Fruit fly (Drosophila melanogaster) whole organism, embryonic: Measurements from ENCODE around the gene CG6163.

Experiments
- Abd-B ChIP-seq: fragments of 200-800 bp; sonication (Bioruptor generic); optimal IDR thresholded peaks from 2 replicates; lab custom pipeline; 2018; ENCODE audit warnings: missing biosample characterization, mild to moderate bottlenecking, missing genetic modification characterization, moderate library complexity
- Antp ChIP-seq: fragments of 200-800 bp; sonication (Bioruptor generic); optimal IDR thresholded peaks from 3 replicates; lab custom pipeline; 2016; ENCODE audit warnings: missing biosample characterization, missing genetic modification characterization
- Atf-2 ChIP-seq: fragments of 200-800 bp; sonication (Bioruptor generic); optimal IDR thresholded peaks from 2 replicates; lab custom pipeline; 2016; ENCODE audit warnings: missing biosample characterization, missing genetic modification characterization
- Atf3 ChIP-seq: fragments of 200-800 bp; sonication (Bioruptor generic); optimal IDR thresholded peaks from 3 replicates; lab custom pipeline; 2016; ENCODE audit warnings: missing biosample characterization, missing genetic modification characterization
- BEAF-32 ChIP-seq: fragments of 200-800 bp; sonication (Bioruptor generic); optimal IDR thresholded peaks from 3 replicates; lab custom pipeline; 2017; ENCODE audit warnings: missing biosample characterization, missing genetic modification characterization, mild to moderate bottlenecking, moderate library complexity, missing genetic modification reagents
- CG10209 ChIP-seq: fragments of 200-800 bp; sonication (Bioruptor generic); optimal IDR thresholded peaks from 3 replicates; lab custom pipeline; 2017; ENCODE audit warnings: missing biosample characterization, mild to moderate bottlenecking, missing genetic modification characterization, missing genetic modification reagents
- CG1024 ChIP-seq: fragments of 200-800 bp; sonication (Bioruptor generic); IDR thresholded peaks from 2 replicates; pipeline ENCODE4 v1.3.6; 2022; ENCODE audit warnings: missing biosample characterization, missing genetic modification characterization
- CG10321 ChIP-seq: fragments of 200-800 bp; sonication (Bioruptor generic); IDR thresholded peaks from 2 replicates; pipeline ENCODE4 v1.3.6; 2022; ENCODE audit warnings: missing biosample characterization, missing genetic modification characterization
- CG11398 ChIP-seq: fragments of 200-800 bp; sonication (Bioruptor generic); optimal IDR thresholded peaks from 2 replicates; lab custom pipeline; 2016; ENCODE audit warnings: missing biosample characterization, missing genetic modification characterization
- CG17328 ChIP-seq: fragments of 200-800 bp; sonication (Bioruptor generic); IDR thresholded peaks from 2 replicates; pipeline ENCODE4 v1.3.6; 2022; ENCODE audit warnings: missing biosample characterization, missing genetic modification characterization
- CG17361 ChIP-seq: fragments of 200-800 bp; sonication (Bioruptor generic); IDR thresholded peaks from 3 replicates; pipeline ENCODE4 v1.3.6; 2022; ENCODE audit warnings: missing biosample characterization, missing genetic modification characterization
- CG18011 ChIP-seq: fragments of 200-800 bp; sonication (Bioruptor generic); optimal IDR thresholded peaks from 2 replicates; lab custom pipeline; 2017; ENCODE audit warnings: missing biosample characterization, missing genetic modification characterization, mild to moderate bottlenecking, moderate library complexity, missing genotype
- CG18476 ChIP-seq: fragments of 200-800 bp; sonication (Bioruptor generic); optimal IDR thresholded peaks from 2 replicates; lab custom pipeline; 2016; ENCODE audit warnings: missing biosample characterization, mild to moderate bottlenecking, missing genetic modification characterization
- CG2116 ChIP-seq: fragments of 200-800 bp; sonication (Bioruptor generic); optimal IDR thresholded peaks from 3 replicates; lab custom pipeline; 2018; ENCODE audit warnings: missing biosample characterization, mild to moderate bottlenecking, missing genetic modification characterization
- CG2120 ChIP-seq: fragments of 200-800 bp; sonication (Bioruptor generic); optimal IDR thresholded peaks from 3 replicates; lab custom pipeline; 2016; ENCODE audit warnings: missing biosample characterization, missing genetic modification characterization
- CG2889 ChIP-seq: fragments of 200-800 bp; sonication (Bioruptor generic); IDR thresholded peaks from 3 replicates; pipeline ENCODE4 v1.3.6; 2022; ENCODE audit warnings: missing biosample characterization, missing genetic modification characterization
- CG6765 ChIP-seq: fragments of 200-800 bp; sonication (Bioruptor generic); optimal IDR thresholded peaks from 3 replicates; lab custom pipeline; 2017; ENCODE audit warnings: missing biosample characterization, mild to moderate bottlenecking, missing genetic modification characterization
- CG6854 ChIP-seq: fragments of 200-800 bp; sonication (Bioruptor generic); optimal IDR thresholded peaks from 3 replicates; lab custom pipeline; 2017; ENCODE audit warnings: missing biosample characterization, mild to moderate bottlenecking, missing genetic modification characterization
- CG7786 ChIP-seq: fragments of 200-800 bp; sonication (Bioruptor generic); optimal IDR thresholded peaks from 2 replicates; lab custom pipeline; 2016; ENCODE audit warnings: missing biosample characterization, missing genetic modification characterization
- CG7839 ChIP-seq: fragments of 200-800 bp; sonication (Bioruptor generic); optimal IDR thresholded peaks from 3 replicates; lab custom pipeline; 2018; ENCODE audit warnings: missing biosample characterization, mild to moderate bottlenecking, missing genetic modification characterization, moderate library complexity
- CG8290 ChIP-seq, 3 experiments: fragments of 200-800 bp; sonication (Bioruptor generic); optimal IDR thresholded peaks; 2 replicates each; lab custom pipeline; 2016 to 2019; ENCODE audit warnings: missing biosample characterization in 3 of 3, missing genetic modification characterization in 3 of 3, mild to moderate bottlenecking in 2 of 3, moderate library complexity in 1 of 3
- CG8478 ChIP-seq: fragments of >200 bp; optimal IDR thresholded peaks from 2 replicates; lab custom pipeline; 2018
- CG9609 ChIP-seq: fragments of 200-800 bp; sonication (Bioruptor generic); optimal IDR thresholded peaks from 3 replicates; lab custom pipeline; 2016; ENCODE audit warnings: missing biosample characterization, missing genetic modification characterization
- Camta ChIP-seq: fragments of 200-800 bp; sonication (Bioruptor generic); optimal IDR thresholded peaks from 2 replicates; lab custom pipeline; 2016; ENCODE audit warnings: missing biosample characterization, missing genetic modification characterization
- Dfd ChIP-seq, 2 experiments: fragments of >200 bp; optimal IDR thresholded peaks; 2 replicates each; lab custom pipeline; 2017; ENCODE audit warnings: missing biosample characterization in 2 of 2, missing genetic modification characterization in 2 of 2
- Dip3 ChIP-seq: fragments of 200-800 bp; sonication (Bioruptor generic); optimal IDR thresholded peaks from 3 replicates; lab custom pipeline; 2016; ENCODE audit warnings: missing biosample characterization, missing genetic modification characterization
- Dll ChIP-seq: fragments of 200-800 bp; sonication (Bioruptor generic); IDR thresholded peaks from 4 replicates; pipeline ENCODE4 v1.3.6; 2022; ENCODE audit warnings: missing biosample characterization, missing genetic modification characterization; ENCODE audit not compliant: partially characterized antibody
- Fer1 ChIP-seq: fragments of 200-800 bp; sonication (Bioruptor generic); optimal IDR thresholded peaks from 2 replicates; lab custom pipeline; 2017; ENCODE audit warnings: missing biosample characterization, mild to moderate bottlenecking, missing genetic modification characterization
- H15 ChIP-seq: fragments of 200-800 bp; sonication (Bioruptor generic); IDR thresholded peaks from 3 replicates; pipeline ENCODE4 v1.3.6; 2022; ENCODE audit warnings: missing biosample characterization, missing genetic modification characterization
- HLHmδ ChIP-seq: fragments of 200-800 bp; sonication (Bioruptor generic); optimal IDR thresholded peaks from 2 replicates; lab custom pipeline; 2018; ENCODE audit warnings: missing biosample characterization, mild to moderate bottlenecking, missing genetic modification characterization, moderate library complexity
- Hr78 ChIP-seq, 2 experiments: fragments of 200-800 bp in 1 of 2; fragments of >200 bp in 1 of 2; sonication (Bioruptor generic) in 1 of 2; optimal IDR thresholded peaks; 2 replicates each; lab custom pipeline; 2017 to 2019; ENCODE audit warnings: missing biosample characterization in 2 of 2, missing genetic modification characterization in 2 of 2, mild to moderate bottlenecking in 1 of 2, moderate library complexity in 1 of 2
- Neu2 ChIP-seq: fragments of 200-800 bp; sonication (Bioruptor generic); optimal IDR thresholded peaks from 3 replicates; lab custom pipeline; 2016; ENCODE audit warnings: missing biosample characterization, missing genetic modification characterization, borderline replicate concordance
- Stat92E ChIP-seq, 3 experiments: fragments of >200 bp in 2 of 3; fragments of 200-800 bp in 1 of 3; sonication (Bioruptor generic) in 1 of 3; optimal IDR thresholded peaks; 2 replicates each; lab custom pipeline; 2017 to 2019; ENCODE audit warnings: missing biosample characterization in 3 of 3, missing genetic modification characterization in 3 of 3, mild to moderate bottlenecking in 1 of 3, moderate library complexity in 1 of 3
- ci ChIP-seq: fragments of 200-800 bp; sonication (Bioruptor generic); IDR thresholded peaks from 3 replicates; pipeline ENCODE4 v1.3.6; 2022; ENCODE audit warnings: missing biosample characterization, missing genetic modification characterization
- croc ChIP-seq: fragments of 200-800 bp; sonication (Bioruptor generic); conservative IDR thresholded peaks from 3 replicates; pipeline ENCODE4 v1.3.6; 2022; ENCODE audit warnings: missing biosample characterization, missing genetic modification characterization
- crol ChIP-seq: fragments of 200-800 bp; sonication (Bioruptor generic); IDR thresholded peaks from 2 replicates; pipeline ENCODE4 v1.3.6; 2022; ENCODE audit warnings: missing biosample characterization, missing genetic modification characterization
- dmrt11E ChIP-seq: fragments of 200-800 bp; sonication (Bioruptor generic); optimal IDR thresholded peaks from 3 replicates; lab custom pipeline; 2018; ENCODE audit warnings: missing biosample characterization, mild to moderate bottlenecking, missing genetic modification characterization, moderate library complexity
- dpn ChIP-seq, 2 experiments: fragments of 200-800 bp; sonication (Bioruptor generic); optimal IDR thresholded peaks; 3 replicates each; lab custom pipeline; 2016; ENCODE audit warnings: missing biosample characterization in 2 of 2, missing genetic modification characterization in 2 of 2
- inv ChIP-seq: fragments of 200-800 bp; sonication (Bioruptor generic); IDR thresholded peaks from 2 replicates; pipeline ENCODE4 v1.3.6; 2022; ENCODE audit warnings: missing biosample characterization, missing genetic modification characterization; ENCODE audit not compliant: partially characterized antibody
- jigr1 ChIP-seq: fragments of 200-800 bp; sonication (Bioruptor generic); IDR thresholded peaks from 3 replicates; pipeline ENCODE4 v1.3.6; 2022; ENCODE audit warnings: missing biosample characterization, missing genetic modification characterization
- lab ChIP-seq: fragments of 200-800 bp; sonication (Bioruptor generic); optimal IDR thresholded peaks from 3 replicates; lab custom pipeline; 2017; ENCODE audit warnings: missing biosample characterization, missing genetic modification characterization, mild to moderate bottlenecking, moderate library complexity, missing genetic modification reagents
- nmo ChIP-seq: fragments of 200-800 bp; sonication (Bioruptor generic); optimal IDR thresholded peaks from 2 replicates; lab custom pipeline; 2018; ENCODE audit warnings: missing biosample characterization, mild to moderate bottlenecking, missing genetic modification characterization, moderate library complexity
- odd ChIP-seq: fragments of 200-800 bp; sonication (Bioruptor generic); optimal IDR thresholded peaks from 2 replicates; lab custom pipeline; 2017; ENCODE audit warnings: missing biosample characterization, mild to moderate bottlenecking, missing genetic modification characterization
- peb ChIP-seq: fragments of 200-800 bp; sonication (Bioruptor generic); IDR thresholded peaks from 2 replicates; pipeline ENCODE4 v1.3.6; 2022; ENCODE audit warnings: missing biosample characterization, missing genetic modification characterization
- pnt ChIP-seq: fragments of 200-800 bp; sonication (Bioruptor generic); optimal IDR thresholded peaks from 3 replicates; lab custom pipeline; 2016; ENCODE audit warnings: missing biosample characterization, missing genetic modification characterization
- pum ChIP-seq: fragments of 200-800 bp; sonication (Bioruptor generic); optimal IDR thresholded peaks from 2 replicates; lab custom pipeline; 2016; ENCODE audit warnings: missing biosample characterization, missing genetic modification characterization
- pzg ChIP-seq: fragments of 200-800 bp; sonication (Bioruptor generic); optimal IDR thresholded peaks from 3 replicates; lab custom pipeline; 2018; ENCODE audit warnings: missing biosample characterization, mild to moderate bottlenecking, missing genetic modification characterization, moderate library complexity
- tap ChIP-seq: fragments of 200-800 bp; optimal IDR thresholded peaks from 3 replicates; lab custom pipeline; 2019; ENCODE audit warnings: missing biosample characterization, mild to moderate bottlenecking, missing genetic modification characterization, moderate library complexity
- tna ChIP-seq: fragments of 200-800 bp; sonication (Bioruptor generic); IDR thresholded peaks from 2 replicates; pipeline ENCODE4 v1.3.6; 2022; ENCODE audit warnings: missing biosample characterization, missing genetic modification characterization; ENCODE audit not compliant: partially characterized antibody

The CG6163 gene

dm6 chr3L:11353002-11353401, 11.7 kb downstream of the CG6163 start (continued):
- TF ChIP-seq CG9609 (GFP tag; lab: Kevin White, UChicago), result peak; percentile 81
- peak; percentile 70 for TF ChIP-seq CG6765 (GFP tag; lab: Kevin White, UChicago)
- TF ChIP-seq inv (GFP tag; lab: Robert Waterston, UW), result no peak
- no peak for TF ChIP-seq Dll
- peak; percentile 63 for TF ChIP-seq CG11398 (GFP tag; lab: Kevin White, UChicago)
- no peak for TF ChIP-seq CG8478 (lab: Kevin White, UChicago)
- 0 out of 2 replicates have a peak, but pooled peaks have one; percentile 12 for TF ChIP-seq CG10321 (GFP tag; lab: Robert Waterston, UW)
- peak; percentile 12 for TF ChIP-seq Neu2 (GFP tag; lab: Kevin White, UChicago)
- peak; percentile 80 for TF ChIP-seq CG17328 (GFP tag; lab: Robert Waterston, UW)
- peak; percentile 83 for TF ChIP-seq Camta
- TF ChIP-seq CG18011 (GFP tag; lab: Kevin White, UChicago), result peak; percentile 79
- TF ChIP-seq lab (GFP tag; lab: Kevin White, UChicago), result peak; percentile 96
- TF ChIP-seq Atf3 (GFP tag; lab: Kevin White, UChicago), result peak; percentile 72
- peak; percentile 88 for TF ChIP-seq CG10209 (GFP tag; lab: Kevin White, UChicago)
- peak; percentile 80 for TF ChIP-seq CG6854 (GFP tag; lab: Kevin White, UChicago)
- peak; percentile 14; the same call in 1 of the 2 replicates for TF ChIP-seq CG1024 (GFP tag; lab: Robert Waterston, UW)
- TF ChIP-seq CG2116 (GFP tag; lab: Kevin White, UChicago), result peak; percentile 22
- no peak for TF ChIP-seq crol
- TF ChIP-seq H15 (GFP tag; lab: Robert Waterston, UW), result peak; percentile 49; the same call in 1 of the 3 replicates
- TF ChIP-seq tna (GFP tag; lab: Robert Waterston, UW), result no peak
- peak; percentile 64 for TF ChIP-seq tap (tag; lab: Kevin White, UChicago)
- TF ChIP-seq jigr1, result no peak
- peak; percentile 98 for TF ChIP-seq CG2120
- TF ChIP-seq dmrt11E (tag; lab: Kevin White, UChicago), result peak; percentile 56
- peak; percentile 89 for TF ChIP-seq CG7839
- TF ChIP-seq Hr78 (GFP tag; optimal IDR thresholded peaks at IDR 0.05; lab: Kevin White, UChicago), result no peak
- no peak for TF ChIP-seq HLHmδ (GFP tag; lab: Kevin White, UChicago)
- TF ChIP-seq CG2889 (GFP tag; lab: Robert Waterston, UW), result peak; percentile 86
- TF ChIP-seq nmo, result peak; percentile 59
- no peak for TF ChIP-seq croc
- peak; percentile 79 for TF ChIP-seq pnt
- TF ChIP-seq odd (GFP tag; lab: Kevin White, UChicago), result peak; percentile 63
- peak; percentile 83 to 92 for TF ChIP-seq dpn (GFP tag; optimal IDR thresholded peaks at IDR 0.05; lab: Kevin White, UChicago)
- no peak for TF ChIP-seq Dfd (GFP tag; optimal IDR thresholded peaks at IDR 0.05; lab: Kevin White, UChicago)
- peak; percentile 90 for TF ChIP-seq Fer1 (GFP tag; lab: Kevin White, UChicago)
- TF ChIP-seq BEAF-32, result no peak
- TF ChIP-seq ci (GFP tag; lab: Robert Waterston, UW), result peak; percentile 82
- TF ChIP-seq CG17361, result peak; percentile 77
- peak; percentile 70 for TF ChIP-seq pum (GFP tag; lab: Kevin White, UChicago)
- peak; percentile 86 for TF ChIP-seq Antp (GFP tag; lab: Kevin White, UChicago)
- TF ChIP-seq CG7786 (GFP tag; lab: Kevin White, UChicago), result peak; percentile 95
- peak; percentile 71 for TF ChIP-seq Abd-B (GFP tag; lab: Kevin White, UChicago)
- no peak for TF ChIP-seq peb (GFP tag; lab: Robert Waterston, UW)
- peak; percentile 73 for TF ChIP-seq Atf-2
- no peak for TF ChIP-seq CG8290 (GFP tag; optimal IDR thresholded peaks at IDR 0.05; lab: Kevin White, UChicago)
- TF ChIP-seq CG8290 (tag; optimal IDR thresholded peaks at IDR 0.05; lab: Kevin White, UChicago), result peak in 1 of 2 experiments; percentile 94
- peak; percentile 95 for TF ChIP-seq Dip3 (GFP tag; lab: Kevin White, UChicago)
- peak; percentile 10 for TF ChIP-seq pzg (GFP tag; lab: Kevin White, UChicago)
- TF ChIP-seq Stat92E (GFP tag; optimal IDR thresholded peaks at IDR 0.05; lab: Kevin White, UChicago), result no peak
- peak; percentile 73 for TF ChIP-seq CG18476 (GFP tag; lab: Kevin White, UChicago)
